Worm (Caenorhabditis elegans): ENCODE data around the gene Y53F4B.26.

DNA sequence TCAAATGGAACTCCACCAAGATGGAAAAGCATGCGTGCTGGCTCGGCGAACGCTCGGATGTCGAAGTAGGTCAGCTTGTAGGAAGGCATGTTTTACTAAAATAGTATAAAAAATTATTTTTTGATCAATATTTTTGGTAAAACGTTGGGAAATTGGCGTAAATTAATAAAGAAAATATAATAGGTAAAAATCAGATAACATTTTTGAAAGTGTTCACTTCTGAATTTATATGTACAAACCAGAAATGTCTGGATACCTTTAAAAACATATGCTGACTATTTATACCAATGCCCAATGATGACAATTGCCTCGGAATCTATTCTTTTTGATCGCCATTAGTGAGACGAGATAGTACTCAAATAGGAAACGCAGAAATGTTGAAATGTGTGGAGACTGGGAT is 44.5 kb upstream of the Y53F4B.26 start, which contains the start of gene gst-35:
- TF ChIP-seq unc-62 (GFP tag; optimal IDR thresholded peaks at IDR 0.05) (no peak), snpc-4 (tag; optimal IDR thresholded peaks at IDR 0.05) (no peak), elt-1 (tag; optimal IDR thresholded peaks at IDR 0.05; ENCODE audit: borderline replicate concordance, insufficient read depth) (no peak), ham-2 (GFP tag; optimal IDR thresholded peaks at IDR 0.05) (no peak), mab-5 (tag; optimal IDR thresholded peaks at IDR 0.05) (no peak), ceh-43 (GFP tag; optimal IDR thresholded peaks at IDR 0.05) (no peak), blmp-1 (tag; optimal IDR thresholded peaks at IDR 0.05) (no peak), lsy-2 (tag; optimal IDR thresholded peaks at IDR 0.05) (no peak), pha-4 (tag; optimal IDR thresholded peaks at IDR 0.05) (no peak), lin-13 (tag; optimal IDR thresholded peaks at IDR 0.05) (no peak), nhr-12 (tag; optimal IDR thresholded peaks at IDR 0.05) (no peak), ces-1 (GFP tag; optimal IDR thresholded peaks at IDR 0.05) (no peak)

All from whole organism, mixed stage, embryonic.